Worm (Caenorhabditis elegans) whole organism, mixed stage, embryonic: Measurements from ENCODE around the gene hda-6.

Experiments used
- drap-1 ChIP-seq: fragments of 200-800 bp; sonication (Bioruptor generic); optimal IDR thresholded peaks from 3 replicates; lab custom pipeline; 2018; ENCODE audit warnings: mild to moderate bottlenecking, missing genetic modification characterization, missing compliant biosample characterization
- elt-3 ChIP-seq: fragments of 150-350 bp; optimal IDR thresholded peaks from 2 replicates; lab custom pipeline; 2014; ENCODE audit warnings: missing biosample characterization, missing genetic modification characterization
- lin-32 ChIP-seq: fragments of 200-800 bp; sonication (Bioruptor generic); optimal IDR thresholded peaks from 2 replicates; lab custom pipeline; 2018; ENCODE audit warnings: mild to moderate bottlenecking, missing genetic modification characterization, missing compliant biosample characterization
- nhr-237 ChIP-seq: fragments of 150-350 bp; optimal IDR thresholded peaks from 2 replicates; lab custom pipeline; 2014; ENCODE audit warnings: missing biosample characterization, missing genetic modification characterization
- nhr-76 ChIP-seq: sonication (generic microtip); optimal IDR thresholded peaks from 2 replicates; lab custom pipeline; 2017; ENCODE audit warnings: missing biosample characterization, missing genetic modification characterization
- sem-2 ChIP-seq: fragments of 200-800 bp; sonication (Bioruptor generic); optimal IDR thresholded peaks from 2 replicates; lab custom pipeline; 2018; ENCODE audit warnings: mild to moderate bottlenecking, missing genetic modification characterization, missing compliant biosample characterization
- tbx-8 ChIP-seq: fragments of 200-800 bp; sonication (Bioruptor generic); optimal IDR thresholded peaks from 2 replicates; lab custom pipeline; 2018; ENCODE audit warnings: mild to moderate bottlenecking, missing genetic modification characterization, moderate library complexity, missing compliant biosample characterization
- unc-120 ChIP-seq: sonication (generic microtip); optimal IDR thresholded peaks from 2 replicates; lab custom pipeline; 2017; ENCODE audit warnings: missing genetic modification characterization, missing compliant biosample characterization; ENCODE audit not compliant: poor library complexity, severe bottlenecking
- zip-8 ChIP-seq: fragments of 150-350 bp; optimal IDR thresholded peaks from 2 replicates; lab custom pipeline; 2014; ENCODE audit warnings: missing biosample characterization, missing genetic modification characterization
- ztf-11 ChIP-seq: fragments of 150-350 bp; optimal IDR thresholded peaks from 2 replicates; lab custom pipeline; 2014; ENCODE audit warnings: missing biosample characterization, missing genetic modification characterization

ce11 chrIV:5385020-5385419 lies 20.9 kb upstream of the hda-6 start, which contains the start of gene F41H10.12:
- TF ChIP-seq sem-2 (GFP tag; lab: Kevin White, UChicago) (no peak), zip-8 (tag; lab: Kevin White, UChicago) (no peak), nhr-76 (tag; lab: Kevin White, UChicago) (no peak), lin-32 (GFP tag; lab: Kevin White, UChicago) (no peak), tbx-8 (no peak), nhr-237 (no peak), ztf-11 (tag; lab: Kevin White, UChicago) (no peak), unc-120 (no peak), elt-3 (no peak), drap-1 (no peak)
